Worm (Caenorhabditis elegans) whole organism, L4/young adult: ENCODE measurements around the gene rsd-3.

ENCODE experiments used
- W03F9.2 ChIP-seq: fragments of 150-350 bp; optimal IDR thresholded peaks from 2 replicates; lab custom pipeline; 2014; ENCODE audit warnings: missing biosample characterization, missing genetic modification characterization
- dao-5 ChIP-seq: sonication (generic microtip); optimal IDR thresholded peaks from 2 replicates; lab custom pipeline; 2016; ENCODE audit warnings: missing genotype, missing genetic modification characterization, moderate library complexity, missing compliant biosample characterization
- him-1 ChIP-seq: sonication (generic microtip); optimal IDR thresholded peaks from 2 replicates; lab custom pipeline; 2016; ENCODE audit warnings: missing genotype, missing genetic modification reagents, missing genetic modification characterization, missing compliant biosample characterization

The rsd-3 gene

DNA sequence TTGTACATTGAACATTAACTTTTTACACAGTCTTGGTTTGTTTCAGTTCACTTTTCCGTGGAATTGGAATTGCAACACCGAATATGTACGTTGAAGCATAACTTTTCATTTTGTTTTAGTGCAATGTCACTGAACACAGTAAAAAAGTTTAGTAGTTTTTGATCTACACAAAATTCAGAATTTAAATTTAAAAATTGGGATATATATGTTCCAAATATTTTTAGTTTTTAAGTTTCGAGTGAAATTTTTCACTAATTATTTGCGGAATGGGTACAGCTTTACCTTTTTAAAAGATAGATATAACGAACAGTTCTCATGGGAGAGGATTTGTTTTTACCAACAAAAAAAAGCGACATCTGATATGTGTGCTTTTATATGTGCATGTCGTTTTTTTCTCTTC, 18.5 kb downstream of the rsd-3 start:
- TF ChIP-seq W03F9.2 (tag; lab: Kevin White, UChicago): no peak
- TF ChIP-seq him-1 (tag; lab: Kevin White, UChicago): no peak
- no peak for TF ChIP-seq dao-5 (tag; lab: Kevin White, UChicago)

DNA sequence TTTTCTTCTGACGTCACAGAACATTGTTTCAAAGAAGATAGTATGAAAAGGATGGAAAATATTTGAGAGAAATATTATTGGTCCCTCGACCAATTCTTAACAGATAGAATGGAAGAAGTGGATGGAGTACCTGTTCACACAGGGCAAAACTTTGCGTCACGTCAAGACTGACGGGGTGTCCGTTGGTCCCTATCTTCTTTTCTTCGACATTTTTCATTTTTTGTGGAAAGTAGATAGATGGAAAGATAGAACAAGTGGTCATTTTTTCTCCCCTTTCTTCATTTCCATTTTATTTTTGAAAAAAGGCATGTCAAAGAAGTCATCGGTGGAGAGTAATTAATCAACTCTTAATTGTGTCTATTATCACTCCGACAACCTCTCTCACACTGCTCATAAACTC, 20.4 kb downstream of the rsd-3 start:
- TF ChIP-seq him-1 (tag; lab: Kevin White, UChicago): no peak
- TF ChIP-seq dao-5 (tag; lab: Kevin White, UChicago): no peak

DNA sequence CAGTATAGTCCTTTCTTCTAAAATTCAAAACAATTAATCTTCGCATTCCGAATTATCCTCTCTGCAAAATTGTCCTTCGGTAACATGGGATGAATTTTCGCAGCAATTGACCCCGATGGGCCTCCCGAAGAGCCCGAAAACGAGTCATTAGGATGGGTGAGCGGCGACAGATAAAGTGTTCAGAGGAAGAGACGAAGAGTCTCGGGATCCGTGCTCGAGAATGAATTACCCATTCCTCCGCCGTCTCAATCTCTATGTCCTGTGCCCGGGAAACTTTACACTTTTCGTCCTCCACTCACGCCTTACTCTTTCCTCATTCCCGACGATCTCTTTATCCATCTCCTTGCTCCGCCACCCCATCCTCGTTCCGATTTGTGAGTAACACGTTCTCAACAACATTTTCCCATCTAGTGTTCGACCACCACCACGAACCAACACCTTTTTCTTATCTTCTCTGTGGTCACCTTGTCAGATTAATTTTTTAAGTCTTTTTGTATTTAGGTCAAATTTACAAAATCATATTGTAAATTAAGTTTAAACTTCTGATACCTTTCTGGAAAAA, 22.9 kb downstream of the rsd-3 start:
- TF ChIP-seq him-1 (tag; lab: Kevin White, UChicago) (no peak), W03F9.2 (tag; lab: Kevin White, UChicago) (no peak), dao-5 (tag; lab: Kevin White, UChicago) (no peak)

DNA sequence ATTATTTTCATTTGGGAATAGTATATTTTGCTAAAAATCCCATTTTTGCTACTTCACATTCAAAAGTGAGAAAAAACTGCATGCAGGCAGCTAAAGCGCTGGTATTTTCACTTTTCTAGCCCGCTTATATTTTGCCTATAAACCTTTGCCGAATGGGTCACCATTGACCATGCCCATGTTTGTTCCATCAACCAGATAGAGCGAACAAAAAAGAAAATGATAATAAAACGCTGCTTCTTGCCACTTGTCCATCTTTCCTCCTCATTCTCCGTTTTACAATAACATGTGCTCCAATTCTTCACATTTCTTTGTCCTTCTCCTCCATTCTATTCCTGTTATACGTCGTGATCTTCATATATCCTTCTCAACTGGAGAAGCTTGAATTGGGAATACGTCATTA, 25.4 kb downstream of the rsd-3 start, which contains the start of gene tag-241:
tag-241 (plus strand) TSS at position 301 of the 400 bp plus-strand sequence.
- no peak for TF ChIP-seq W03F9.2 (tag; lab: Kevin White, UChicago)
- TF ChIP-seq dao-5 (tag; lab: Kevin White, UChicago): no peak
- no peak for TF ChIP-seq him-1 (tag; lab: Kevin White, UChicago)

DNA sequence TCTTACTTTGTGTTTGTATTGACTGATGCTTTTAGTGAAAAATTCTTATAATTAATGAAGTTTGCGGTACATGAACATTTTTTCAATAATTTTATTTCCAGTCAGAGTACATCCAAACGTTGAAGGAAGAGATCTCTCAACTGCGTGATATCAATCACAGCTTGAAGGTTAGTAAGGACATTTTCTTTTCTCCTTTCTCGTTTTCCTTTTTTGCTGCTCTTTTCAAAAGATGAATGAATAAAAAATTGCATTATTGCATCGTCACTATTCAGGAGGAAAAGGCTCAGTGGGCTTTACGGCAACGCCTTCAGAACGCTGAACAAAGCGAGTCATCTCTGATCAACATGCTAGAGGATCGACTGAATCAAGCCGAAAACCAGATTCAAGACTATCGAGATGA, 28.6 kb downstream of the rsd-3 start:
- no peak for TF ChIP-seq dao-5 (tag; lab: Kevin White, UChicago)
- TF ChIP-seq him-1 (tag; lab: Kevin White, UChicago): no peak
- no peak for TF ChIP-seq W03F9.2 (tag; lab: Kevin White, UChicago)

DNA sequence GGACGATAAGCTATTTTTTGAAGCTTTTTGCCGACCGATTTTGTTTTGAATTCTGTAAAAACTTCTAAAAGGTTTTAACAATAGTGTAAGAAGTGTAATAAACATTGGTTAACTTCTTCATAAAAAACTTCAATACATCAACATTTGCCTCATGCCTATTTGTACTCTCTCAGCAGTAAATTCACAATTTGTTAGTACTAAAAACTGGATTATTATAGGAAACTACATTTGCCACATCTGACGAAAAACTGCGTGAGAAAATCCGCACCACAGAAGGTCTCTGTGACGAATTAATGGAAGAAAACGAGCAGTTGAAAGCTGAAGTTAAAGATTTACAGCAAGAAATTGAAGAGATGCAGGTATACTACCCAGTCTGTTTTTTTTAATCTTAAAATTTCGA, 29.2 kb downstream of the rsd-3 start:
- no peak for TF ChIP-seq dao-5 (tag; lab: Kevin White, UChicago)
- no peak for TF ChIP-seq him-1 (tag; lab: Kevin White, UChicago)
- no peak for TF ChIP-seq W03F9.2 (tag; lab: Kevin White, UChicago)

DNA sequence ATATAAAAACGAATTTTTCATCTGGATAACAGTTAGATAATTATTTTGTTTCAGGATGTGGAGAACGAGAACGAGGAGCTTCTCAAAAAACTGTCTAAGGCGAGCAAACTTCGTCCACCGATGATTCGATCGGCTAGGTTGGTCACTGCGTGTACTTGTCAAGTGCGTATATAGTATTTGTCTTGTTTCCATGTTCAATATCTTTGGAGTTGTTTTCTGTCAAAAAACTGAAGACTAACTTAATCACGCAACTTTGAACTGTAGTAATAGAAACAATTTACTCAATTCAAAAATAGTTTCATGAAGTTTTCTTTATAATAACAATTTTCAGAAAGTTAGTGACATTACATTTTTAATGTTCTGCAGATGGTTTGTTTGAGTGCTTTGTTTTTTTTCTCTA, 30.4 kb downstream of the rsd-3 start:
- TF ChIP-seq dao-5 (tag; lab: Kevin White, UChicago) (no peak), W03F9.2 (tag; lab: Kevin White, UChicago) (no peak)

DNA sequence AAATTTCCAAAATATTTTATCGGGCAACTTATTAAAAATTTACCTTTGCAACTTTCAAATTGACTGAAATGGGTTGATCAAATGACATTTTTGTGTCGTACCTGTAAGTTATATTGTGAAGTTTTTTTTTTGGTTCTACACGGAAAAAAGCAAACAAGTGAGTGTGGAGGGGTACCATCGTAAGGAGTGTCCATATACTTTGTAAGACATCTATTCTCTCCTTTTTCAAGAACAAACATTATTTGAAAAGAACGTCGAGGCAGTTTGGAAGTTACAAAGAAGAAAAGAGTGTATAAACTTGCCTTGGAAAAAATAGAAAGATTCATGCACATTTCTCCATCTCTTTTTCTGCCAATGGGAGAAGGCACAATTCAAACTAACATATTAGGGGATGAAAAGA, 39.1 kb downstream of the rsd-3 start, which contains the start of gene taf-7.1:
taf-7.1 (minus strand) TSS at position 101 of the 400 bp plus-strand sequence.
- TF ChIP-seq W03F9.2 (tag; lab: Kevin White, UChicago) (no peak), him-1 (tag; lab: Kevin White, UChicago) (no peak), dao-5 (tag; lab: Kevin White, UChicago) (no peak)

DNA sequence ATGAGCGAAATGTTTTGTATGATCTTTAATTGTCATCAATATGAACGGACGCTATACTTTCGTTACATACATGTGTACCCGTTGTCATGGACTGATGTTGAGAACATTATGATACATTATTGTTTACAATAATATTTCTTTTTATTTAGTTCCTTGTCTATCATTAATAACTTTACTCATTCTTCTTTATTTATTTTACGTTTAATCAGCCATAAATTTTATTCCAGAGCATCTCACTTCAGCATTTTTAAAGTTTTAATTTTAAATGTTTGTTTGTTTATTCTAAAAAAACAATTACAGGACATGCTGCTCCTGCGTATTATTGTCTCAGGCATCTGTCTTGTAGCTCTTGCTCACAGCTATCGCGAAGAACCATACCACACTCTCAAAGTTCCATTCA, 45.1 kb downstream of the rsd-3 start, which contains the start of gene F54F7.2:
F54F7.2 (plus strand) TSS at position 301 of the 400 bp plus-strand sequence.
- no peak for TF ChIP-seq him-1 (tag; lab: Kevin White, UChicago)

DNA sequence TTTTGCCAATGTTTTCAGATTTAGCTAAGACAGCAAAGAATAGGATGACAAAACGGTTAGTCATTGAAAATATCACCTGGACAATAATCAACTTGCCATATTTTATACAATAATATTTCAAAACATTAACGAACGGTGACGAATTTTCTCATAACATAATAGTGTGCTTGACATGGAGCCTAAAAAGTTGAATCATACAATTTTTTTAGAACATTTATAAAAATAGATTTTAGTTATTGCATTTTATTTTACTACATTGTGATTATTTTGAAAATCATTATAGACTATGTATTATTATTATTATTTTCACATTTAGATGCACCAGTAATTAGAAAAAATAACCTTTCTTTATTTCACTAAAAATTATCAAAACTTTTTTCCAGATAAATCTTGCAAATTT, 50.3 kb downstream of the rsd-3 start, which contains the start of gene F54F7.9:
F54F7.9 (minus strand) TSS at position 101 of the 400 bp plus-strand sequence.
- TF ChIP-seq him-1 (tag; lab: Kevin White, UChicago) (no peak), W03F9.2 (tag; lab: Kevin White, UChicago) (no peak), dao-5 (tag; lab: Kevin White, UChicago) (no peak)

DNA sequence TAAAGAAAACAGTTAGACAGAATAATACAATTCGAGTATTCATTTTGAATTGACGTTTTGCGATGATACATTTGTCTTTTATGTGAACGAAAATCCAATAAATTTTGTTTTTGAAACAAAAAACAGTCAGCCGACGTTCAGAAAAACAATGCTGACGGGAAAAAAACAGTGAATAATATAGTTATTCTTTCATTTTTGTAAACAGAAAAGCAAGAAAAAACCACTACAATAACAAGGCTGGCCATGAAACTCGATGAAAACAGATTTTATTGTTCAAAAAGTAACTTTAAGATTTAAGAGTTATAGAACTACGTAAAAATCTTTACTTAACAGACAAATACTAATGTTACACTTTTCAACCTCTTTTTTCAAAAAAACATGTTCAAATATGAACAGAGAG, 51.8 kb downstream of the rsd-3 start, which contains the start of gene F54F7.3:
F54F7.3 (minus strand) TSS at position 101 of the 400 bp plus-strand sequence.
- no peak for TF ChIP-seq him-1 (tag; lab: Kevin White, UChicago)
- TF ChIP-seq W03F9.2 (tag; lab: Kevin White, UChicago): no peak
- TF ChIP-seq dao-5 (tag; lab: Kevin White, UChicago): no peak

DNA sequence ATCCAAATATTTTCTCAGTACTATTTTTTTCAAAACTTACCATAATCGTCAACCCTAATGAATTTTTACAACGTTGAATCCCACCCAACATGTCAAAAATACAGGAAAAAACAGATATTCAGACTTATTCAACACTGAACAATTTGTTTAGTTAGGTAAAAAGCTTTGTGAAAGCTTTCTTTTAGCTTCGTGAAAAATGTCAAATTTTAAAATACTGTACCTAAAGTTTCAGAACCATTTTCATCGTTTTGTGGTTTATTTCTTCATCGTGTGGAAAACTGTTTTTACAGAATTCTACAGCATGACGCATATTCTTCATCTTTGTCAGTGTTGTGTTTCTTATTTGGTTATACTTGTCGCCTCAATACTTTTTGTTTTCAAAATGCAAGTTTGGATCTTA, 52.3 kb downstream of the rsd-3 start, which contains the start of gene F54F7.14:
F54F7.14 (plus strand) TSS at position 301 of the 400 bp plus-strand sequence.
- no peak for TF ChIP-seq him-1 (tag; lab: Kevin White, UChicago)

DNA sequence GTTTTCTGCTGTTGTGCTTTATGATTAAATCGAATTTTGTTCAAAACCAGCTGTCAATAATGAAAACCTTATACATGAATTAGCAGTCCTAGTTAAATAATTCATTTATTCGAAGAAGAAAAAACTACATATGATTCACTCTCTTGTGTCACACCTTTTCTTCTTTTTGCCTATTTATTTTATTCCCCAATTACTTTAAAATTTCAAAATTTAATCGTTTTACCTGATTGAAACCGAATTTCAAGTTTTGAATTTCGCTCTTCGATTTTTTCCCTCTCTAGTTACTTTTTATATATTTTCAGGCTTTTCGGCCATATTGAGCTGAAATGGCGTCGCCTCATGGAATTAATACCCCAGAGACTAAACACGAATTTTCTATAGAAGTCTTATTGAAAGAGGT, 54.2 kb downstream of the rsd-3 start, which contains the start of gene xtr-1:
xtr-1 (plus strand) TSS at position 301 of the 400 bp plus-strand sequence.
- TF ChIP-seq dao-5 (tag; lab: Kevin White, UChicago) (no peak), W03F9.2 (tag; lab: Kevin White, UChicago) (no peak), him-1 (tag; lab: Kevin White, UChicago) (no peak)
